Worm (Caenorhabditis elegans) whole organism, midembryonic: ENCODE data around the gene K05B2.4.

Source experiments
- T22C8.4 ChIP-seq: fragments of 200-800 bp; sonication (Bioruptor generic); IDR thresholded peaks from 2 replicates; pipeline ENCODE4 v1.3.6; 2022; ENCODE audit warnings: missing genetic modification characterization, missing compliant biosample characterization
- cog-1 ChIP-seq: sonication (generic microtip); optimal IDR thresholded peaks from 2 replicates; lab custom pipeline; 2016; ENCODE audit warnings: missing genetic modification characterization, missing compliant biosample characterization
- flt-1 ChIP-seq: fragments of 200-800 bp; sonication (Bioruptor generic); IDR thresholded peaks from 2 replicates; pipeline ENCODE4 v1.3.6; 2022; ENCODE audit warnings: missing genetic modification characterization, missing compliant biosample characterization
- klf-2 ChIP-seq: fragments of 200-800 bp; sonication (Bioruptor generic); conservative IDR thresholded peaks from 2 replicates; pipeline ENCODE4 v1.3.6; 2022; ENCODE audit warnings: missing genetic modification reagents, missing genetic modification characterization, missing compliant biosample characterization
- med-1 ChIP-seq: sonication (generic microtip); optimal IDR thresholded peaks from 2 replicates; lab custom pipeline; 2017; ENCODE audit warnings: missing genetic modification characterization, mild to moderate bottlenecking, missing compliant biosample characterization, antibody characterized with exemption, missing genetic modification reagents; ENCODE audit not compliant: insufficient read depth
- ref-1 ChIP-seq: fragments of 200-800 bp; sonication (Bioruptor generic); conservative IDR thresholded peaks from 2 replicates; pipeline ENCODE4 v1.3.6; 2022; ENCODE audit warnings: missing genetic modification reagents, missing genetic modification characterization, missing compliant biosample characterization
- tab-1 ChIP-seq: fragments of 200-800 bp; sonication (Bioruptor generic); IDR thresholded peaks from 2 replicates; pipeline ENCODE4 v1.3.6; 2022; ENCODE audit warnings: missing genetic modification characterization, missing compliant biosample characterization
- ztf-23 ChIP-seq: fragments of 200-800 bp; sonication (Bioruptor generic); IDR thresholded peaks from 2 replicates; pipeline ENCODE4 v1.3.6; 2022; ENCODE audit warnings: missing genetic modification reagents, missing genetic modification characterization, missing compliant biosample characterization
- ztf-29 ChIP-seq: fragments of 200-800 bp; sonication (Bioruptor generic); IDR thresholded peaks from 2 replicates; pipeline ENCODE4 v1.3.6; 2022; ENCODE audit warnings: missing genetic modification reagents, missing genetic modification characterization, missing compliant biosample characterization

Gene K05B2.4

DNA sequence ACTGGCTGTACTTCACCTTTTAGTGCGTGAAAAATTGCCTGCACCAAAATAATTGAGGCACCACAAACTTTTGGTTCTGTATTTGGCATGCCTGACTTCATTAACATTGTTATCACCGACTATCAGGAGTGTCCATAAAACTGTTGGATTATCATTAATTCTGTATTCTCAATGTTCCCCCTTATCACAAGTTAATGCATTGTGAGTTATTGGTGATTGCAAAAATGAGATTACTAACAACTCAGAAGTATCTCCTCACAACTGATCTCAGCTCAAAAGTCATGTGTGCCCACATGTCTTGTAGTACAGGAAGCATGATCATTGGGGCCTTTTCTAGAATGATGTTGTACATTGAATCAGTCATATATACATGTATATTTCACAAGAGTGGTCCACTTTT is 35.1 kb downstream of the K05B2.4 start, which contains the start of gene arrd-23:
arrd-23 (plus strand) TSS at position 301 of the 400 bp plus-strand sequence.
- no peak for TF ChIP-seq T22C8.4 (GFP tag; lab: Robert Waterston, UW)

- no peak for TF ChIP-seq T22C8.4 (GFP tag; lab: Robert Waterston, UW)
- no peak for TF ChIP-seq med-1
These were observed 39.5 kb downstream of the K05B2.4 start for ce11 chrX:4881310-4881709.

DNA sequence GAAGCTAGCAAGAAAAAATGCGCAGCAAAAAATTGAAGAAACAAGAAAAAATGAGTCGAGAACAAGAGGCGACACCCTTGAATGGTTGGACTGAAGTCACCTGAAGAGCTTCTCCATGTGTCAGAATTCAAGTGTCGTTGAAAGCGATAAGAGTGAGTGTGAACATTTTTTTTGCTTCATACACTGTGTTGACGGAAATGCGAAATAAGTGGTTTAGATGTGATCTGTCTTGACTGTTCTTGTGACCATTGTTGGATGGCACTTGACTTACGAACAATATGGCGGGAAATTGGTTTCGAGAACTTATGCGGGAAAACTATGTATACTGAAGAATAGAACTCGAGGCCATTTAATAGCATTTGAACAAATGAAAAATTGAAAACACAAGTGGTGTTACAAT is 40.8 kb downstream of the K05B2.4 start:
- TF ChIP-seq cog-1 (tag; lab: Kevin White, UChicago) (no peak), ztf-23 (GFP tag; lab: Robert Waterston, UW) (no peak), med-1 (no peak), klf-2 (GFP tag; lab: Robert Waterston, UW) (no peak), ref-1 (no peak)

DNA sequence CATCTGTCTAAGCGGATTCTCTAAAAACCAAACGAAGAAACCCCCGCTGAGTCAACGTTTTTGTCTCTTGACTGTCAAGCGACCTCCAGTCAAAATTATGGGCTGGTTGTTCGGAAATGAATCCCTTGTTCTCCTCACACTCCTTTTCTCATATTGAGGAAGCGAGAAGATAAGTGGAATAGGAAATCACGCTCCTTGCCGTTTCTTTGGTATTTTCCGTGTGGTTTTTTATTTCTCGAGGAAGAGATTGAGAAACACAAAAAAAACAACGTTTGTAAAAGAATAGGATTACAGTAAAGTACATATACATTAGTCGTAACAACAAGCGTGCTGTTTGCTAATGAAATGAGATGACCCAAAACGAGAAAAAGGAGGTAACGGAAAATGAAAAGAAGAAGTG is 43.9 kb downstream of the K05B2.4 start, which contains the start of gene tsp-14:
tsp-14 (minus strand) TSS at position 62 of the 400 bp plus-strand sequence.
- TF ChIP-seq med-1 (no peak), ref-1 (no peak), T22C8.4 (GFP tag; lab: Robert Waterston, UW) (no peak), ztf-29 (GFP tag; lab: Robert Waterston, UW) (no peak), flt-1 (no peak), klf-2 (GFP tag; lab: Robert Waterston, UW) (no peak), cog-1 (tag; lab: Kevin White, UChicago) (no peak), tab-1 (GFP tag; lab: Robert Waterston, UW) (no peak), ztf-23 (GFP tag; lab: Robert Waterston, UW) (no peak)

DNA sequence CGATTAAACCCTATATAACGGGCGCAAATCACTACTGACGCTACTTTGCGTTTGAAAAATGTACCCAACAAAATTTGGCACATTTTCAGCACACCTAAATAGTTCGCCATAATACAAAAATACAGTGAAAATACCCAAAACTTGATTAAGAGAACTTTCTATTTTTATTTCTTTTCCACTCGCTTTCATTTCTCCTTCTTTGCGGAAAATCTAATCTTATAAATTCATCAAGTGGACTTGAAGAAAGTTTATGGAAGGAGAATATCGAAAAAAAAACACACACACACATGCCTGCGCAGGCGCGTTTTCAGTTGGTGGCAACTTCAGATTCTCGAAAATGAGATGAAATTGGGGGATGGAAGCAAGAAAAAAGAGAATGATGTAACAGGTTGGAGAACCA is 45.5 kb downstream of the K05B2.4 start:
- TF ChIP-seq ref-1 (no peak), cog-1 (tag; lab: Kevin White, UChicago) (no peak)

- TF ChIP-seq klf-2 (GFP tag; lab: Robert Waterston, UW) (no peak), cog-1 (tag; lab: Kevin White, UChicago) (no peak), med-1 (no peak), ref-1 (no peak)
These were observed 48.0 kb downstream of the K05B2.4 start for ce11 chrX:4872758-4873157.

DNA sequence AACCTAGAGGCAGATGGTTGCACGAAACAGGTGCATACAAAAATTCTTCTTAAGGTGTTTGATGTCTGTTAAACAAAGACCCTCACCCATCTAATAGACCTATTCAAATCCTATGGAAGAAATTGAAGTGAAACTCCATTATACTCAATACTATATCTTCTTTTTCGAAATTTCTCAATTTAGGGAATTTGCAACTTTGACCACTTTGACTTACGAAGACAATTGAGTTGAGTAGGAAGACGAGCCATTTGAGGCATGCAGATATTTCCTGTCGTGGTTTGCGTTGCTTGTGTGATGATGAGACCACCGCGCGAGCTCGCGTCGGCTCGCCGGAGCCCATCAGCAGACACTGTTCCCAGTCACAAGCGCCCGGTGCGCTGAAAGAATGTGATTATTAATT is 50.1 kb downstream of the K05B2.4 start:
- TF ChIP-seq med-1 (no peak), tab-1 (GFP tag; lab: Robert Waterston, UW) (no peak), cog-1 (tag; lab: Kevin White, UChicago) (no peak), ztf-23 (GFP tag; lab: Robert Waterston, UW) (no peak), ztf-29 (GFP tag; lab: Robert Waterston, UW) (no peak), ref-1 (no peak), T22C8.4 (GFP tag; lab: Robert Waterston, UW) (no peak), flt-1 (no peak), klf-2 (GFP tag; lab: Robert Waterston, UW) (no peak)

DNA sequence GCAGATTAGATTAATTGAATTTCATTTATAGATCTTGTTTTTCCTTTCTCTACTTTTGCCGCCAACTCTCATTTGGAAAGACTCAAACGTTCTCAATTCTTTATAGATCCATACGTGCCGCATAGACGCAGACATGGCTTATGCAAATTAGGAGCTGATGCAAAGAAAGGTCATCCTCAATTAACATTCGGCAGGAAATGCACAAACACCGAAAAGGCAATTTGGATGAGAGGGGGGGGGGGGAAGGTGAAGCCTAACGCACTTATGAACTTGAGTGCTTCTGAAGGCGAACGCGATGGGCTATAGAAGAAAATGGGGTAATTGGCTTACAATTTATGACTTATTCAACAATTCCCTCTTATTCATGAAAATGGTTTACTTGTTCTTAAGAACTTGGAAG is 51.2 kb downstream of the K05B2.4 start:
- TF ChIP-seq ref-1: no peak
- TF ChIP-seq tab-1 (GFP tag; lab: Robert Waterston, UW): peak; percentile 34; the same call in 1 of the 2 replicates
